Fruit fly (Drosophila melanogaster) whole organism, embryonic: Measurements from ENCODE around the gene Nepl7.
A peak's percentile ranks its signal among the peaks of the same experiment; 100 is the strongest.

ENCODE experiments used
- Bdp1 ChIP-seq: fragments of 200-800 bp; sonication (Bioruptor generic); optimal IDR thresholded peaks from 3 replicates; lab custom pipeline; 2016; ENCODE audit warnings: missing biosample characterization, missing genetic modification characterization
- C15 ChIP-seq: fragments of 200-800 bp; sonication (Bioruptor generic); IDR thresholded peaks from 3 replicates; pipeline ENCODE4 v1.3.6; 2022; ENCODE audit warnings: missing biosample characterization, missing genetic modification characterization
- CG10267 ChIP-seq: fragments of 200-800 bp; sonication (Bioruptor generic); optimal IDR thresholded peaks from 2 replicates; lab custom pipeline; 2018; ENCODE audit warnings: missing biosample characterization, mild to moderate bottlenecking, missing genetic modification characterization, moderate library complexity
- CG11456 ChIP-seq: fragments of 200-800 bp; sonication (Bioruptor generic); IDR thresholded peaks from 3 replicates; pipeline ENCODE4 v1.3.6; 2022; ENCODE audit warnings: missing biosample characterization, missing genetic modification characterization
- CG12155 ChIP-seq: fragments of 200-800 bp; sonication (Bioruptor generic); optimal IDR thresholded peaks from 3 replicates; lab custom pipeline; 2016; ENCODE audit warnings: missing biosample characterization, missing genetic modification characterization
- CG1233 ChIP-seq: fragments of 200-800 bp; sonication (Bioruptor generic); optimal IDR thresholded peaks from 4 replicates; lab custom pipeline; 2018; ENCODE audit warnings: missing biosample characterization, mild to moderate bottlenecking, missing genetic modification characterization
- CG17186 ChIP-seq: fragments of 200-800 bp; sonication (Bioruptor generic); optimal IDR thresholded peaks from 3 replicates; lab custom pipeline; 2017; ENCODE audit warnings: missing biosample characterization, missing genetic modification reagents, missing genetic modification characterization
- CG18262 ChIP-seq: fragments of 200-800 bp; optimal IDR thresholded peaks from 3 replicates; lab custom pipeline; 2019; ENCODE audit warnings: missing biosample characterization, mild to moderate bottlenecking, missing genetic modification characterization, moderate library complexity
- CG1832 ChIP-seq: fragments of 200-800 bp; sonication (Bioruptor generic); optimal IDR thresholded peaks from 2 replicates; lab custom pipeline; 2017; ENCODE audit warnings: missing biosample characterization, mild to moderate bottlenecking, missing genetic modification characterization, inconsistent platforms
- CG18599 ChIP-seq: fragments of 200-800 bp; sonication (Bioruptor generic); optimal IDR thresholded peaks from 3 replicates; lab custom pipeline; 2017; ENCODE audit warnings: missing biosample characterization, missing genetic modification characterization, mild to moderate bottlenecking, moderate library complexity, missing genetic modification reagents
- CG2678 ChIP-seq: fragments of 200-800 bp; sonication (Bioruptor generic); optimal IDR thresholded peaks from 3 replicates; lab custom pipeline; 2019; ENCODE audit warnings: missing biosample characterization, mild to moderate bottlenecking, missing genetic modification characterization, moderate library complexity
- CG2875 ChIP-seq: fragments of 200-800 bp; sonication (Bioruptor generic); optimal IDR thresholded peaks from 2 replicates; lab custom pipeline; 2017; ENCODE audit warnings: missing biosample characterization, mild to moderate bottlenecking, missing genetic modification characterization, missing genetic modification reagents
- CG2889 ChIP-seq: fragments of 200-800 bp; sonication (Bioruptor generic); IDR thresholded peaks from 3 replicates; pipeline ENCODE4 v1.3.6; 2022; ENCODE audit warnings: missing biosample characterization, missing genetic modification characterization
- CG3407 ChIP-seq: fragments of 200-800 bp; sonication (Bioruptor generic); optimal IDR thresholded peaks from 2 replicates; lab custom pipeline; 2018; ENCODE audit warnings: missing biosample characterization, mild to moderate bottlenecking, missing genetic modification characterization
- CG6854 ChIP-seq: fragments of 200-800 bp; sonication (Bioruptor generic); optimal IDR thresholded peaks from 3 replicates; lab custom pipeline; 2017; ENCODE audit warnings: missing biosample characterization, mild to moderate bottlenecking, missing genetic modification characterization
- CG7271 ChIP-seq: fragments of 200-800 bp; sonication (Bioruptor generic); optimal IDR thresholded peaks from 2 replicates; lab custom pipeline; 2018; ENCODE audit warnings: missing biosample characterization, mild to moderate bottlenecking, missing genetic modification characterization, moderate library complexity
- CG7928 ChIP-seq: fragments of 200-800 bp; sonication (Bioruptor generic); optimal IDR thresholded peaks from 2 replicates; lab custom pipeline; 2017; ENCODE audit warnings: missing biosample characterization, mild to moderate bottlenecking, missing genetic modification characterization
- CTCF ChIP-seq: fragments of 200-800 bp; sonication (Bioruptor generic); optimal IDR thresholded peaks from 2 replicates; lab custom pipeline; 2017; ENCODE audit warnings: missing biosample characterization, mild to moderate bottlenecking, missing genetic modification characterization, moderate library complexity
- CoRest ChIP-seq: fragments of 200-800 bp; sonication (Bioruptor generic); optimal IDR thresholded peaks from 3 replicates; lab custom pipeline; 2018; ENCODE audit warnings: missing biosample characterization, mild to moderate bottlenecking, missing genetic modification characterization, moderate library complexity
- Dad ChIP-seq: fragments of 200-800 bp; sonication (Bioruptor generic); optimal IDR thresholded peaks from 3 replicates; lab custom pipeline; 2016; ENCODE audit warnings: missing biosample characterization, missing genetic modification characterization
- MESR4 ChIP-seq: fragments of 200-800 bp; sonication (Bioruptor generic); optimal IDR thresholded peaks from 2 replicates; lab custom pipeline; 2018; ENCODE audit warnings: missing biosample characterization, mild to moderate bottlenecking, missing genetic modification characterization, moderate library complexity
- Nf-YC ChIP-seq: fragments of 200-800 bp; optimal IDR thresholded peaks from 3 replicates; lab custom pipeline; 2019; ENCODE audit warnings: missing biosample characterization, mild to moderate bottlenecking, missing genetic modification characterization, moderate library complexity
- Pdp1 ChIP-seq, 2 experiments: fragments of 200-800 bp; sonication (Bioruptor generic); optimal IDR thresholded peaks; 3 replicates each; lab custom pipeline; 2016; ENCODE audit warnings: missing biosample characterization in 2 of 2, missing genetic modification characterization in 2 of 2, mild to moderate bottlenecking in 1 of 2, moderate library complexity in 1 of 2
- Poxn ChIP-seq: fragments of 200-800 bp; sonication (Bioruptor generic); IDR thresholded peaks from 2 replicates; pipeline ENCODE4 v1.3.6; 2022; ENCODE audit warnings: missing biosample characterization, missing genetic modification characterization
- Scr ChIP-seq: fragments of 200-800 bp; sonication (Bioruptor generic); IDR thresholded peaks from 2 replicates; pipeline ENCODE4 v1.3.6; 2022; ENCODE audit warnings: missing biosample characterization, missing genetic modification characterization; ENCODE audit not compliant: partially characterized antibody
- Sox100B ChIP-seq: fragments of 200-800 bp; sonication (Bioruptor generic); optimal IDR thresholded peaks from 3 replicates; lab custom pipeline; 2018; ENCODE audit warnings: missing biosample characterization, mild to moderate bottlenecking, missing genetic modification characterization
- Spps ChIP-seq: fragments of 200-800 bp; sonication (Bioruptor generic); optimal IDR thresholded peaks from 2 replicates; lab custom pipeline; 2018; ENCODE audit warnings: missing biosample characterization, mild to moderate bottlenecking, missing genetic modification characterization
- YL-1 ChIP-seq: fragments of 200-800 bp; sonication (Bioruptor generic); optimal IDR thresholded peaks from 3 replicates; lab custom pipeline; 2017; ENCODE audit warnings: missing biosample characterization, mild to moderate bottlenecking, missing genetic modification characterization
- abd-A ChIP-seq: fragments of 200-800 bp; sonication (Bioruptor generic); optimal IDR thresholded peaks from 3 replicates; lab custom pipeline; 2019; ENCODE audit warnings: missing biosample characterization, mild to moderate bottlenecking, missing genetic modification characterization, moderate library complexity
- amos ChIP-seq: fragments of 200-800 bp; sonication (Bioruptor generic); IDR thresholded peaks from 2 replicates; pipeline ENCODE4 v1.3.6; 2022; ENCODE audit warnings: missing biosample characterization, missing genetic modification characterization; ENCODE audit not compliant: partially characterized antibody
- az2 ChIP-seq: fragments of 200-800 bp; sonication (Bioruptor generic); optimal IDR thresholded peaks from 3 replicates; lab custom pipeline; 2016; ENCODE audit warnings: missing biosample characterization, missing genetic modification characterization
- bigmax ChIP-seq: fragments of 200-800 bp; sonication (Bioruptor generic); optimal IDR thresholded peaks from 2 replicates; lab custom pipeline; 2018; ENCODE audit warnings: missing biosample characterization, mild to moderate bottlenecking, missing genetic modification characterization
- bowl ChIP-seq: fragments of 200-800 bp; sonication (Bioruptor generic); IDR thresholded peaks from 2 replicates; pipeline ENCODE4 v1.3.6; 2022; ENCODE audit warnings: missing biosample characterization, missing genetic modification characterization
- chinmo ChIP-seq: fragments of 200-800 bp; sonication (Bioruptor generic); IDR thresholded peaks from 4 replicates; pipeline ENCODE4 v1.3.6; 2022; ENCODE audit warnings: missing biosample characterization, missing genetic modification characterization; ENCODE audit not compliant: partially characterized antibody
- crol ChIP-seq: fragments of 200-800 bp; sonication (Bioruptor generic); IDR thresholded peaks from 2 replicates; pipeline ENCODE4 v1.3.6; 2022; ENCODE audit warnings: missing biosample characterization, missing genetic modification characterization
- disco-r ChIP-seq: fragments of 200-800 bp; sonication (Bioruptor generic); optimal IDR thresholded peaks from 2 replicates; lab custom pipeline; 2016; ENCODE audit warnings: missing biosample characterization, missing genetic modification characterization
- exex ChIP-seq: fragments of 200-800 bp; sonication (Bioruptor generic); optimal IDR thresholded peaks from 4 replicates; lab custom pipeline; 2018; ENCODE audit warnings: missing biosample characterization, mild to moderate bottlenecking, missing genetic modification characterization, moderate library complexity
- fru ChIP-seq: fragments of >200 bp; optimal IDR thresholded peaks from 2 replicates; lab custom pipeline; 2017
- hkb ChIP-seq, 2 experiments: fragments of 200-800 bp in 1 of 2; fragments of >200 bp in 1 of 2; sonication (Bioruptor generic) in 1 of 2; IDR thresholded peaks in 1 of 2; optimal IDR thresholded peaks in 1 of 2; 2 replicates each; pipeline versions ENCODE4 v1.3.6 to Lab custom; 2017 to 2022; ENCODE audit warnings: missing biosample characterization in 1 of 2, missing genetic modification characterization in 1 of 2
- ind ChIP-seq: fragments of 200-800 bp; sonication (Bioruptor generic); optimal IDR thresholded peaks from 3 replicates; lab custom pipeline; 2016; ENCODE audit warnings: missing biosample characterization, missing genetic modification characterization
- lab ChIP-seq: fragments of 200-800 bp; sonication (Bioruptor generic); optimal IDR thresholded peaks from 3 replicates; lab custom pipeline; 2017; ENCODE audit warnings: missing biosample characterization, missing genetic modification characterization, mild to moderate bottlenecking, moderate library complexity, missing genetic modification reagents
- org-1 ChIP-seq: fragments of 200-800 bp; sonication (Bioruptor generic); optimal IDR thresholded peaks from 2 replicates; lab custom pipeline; 2017; ENCODE audit warnings: missing biosample characterization, missing genetic modification characterization
- peb ChIP-seq: fragments of 200-800 bp; sonication (Bioruptor generic); IDR thresholded peaks from 2 replicates; pipeline ENCODE4 v1.3.6; 2022; ENCODE audit warnings: missing biosample characterization, missing genetic modification characterization
- ro ChIP-seq: fragments of 200-800 bp; sonication (Bioruptor generic); IDR thresholded peaks from 2 replicates; pipeline ENCODE4 v1.3.6; 2022; ENCODE audit warnings: missing biosample characterization, missing genetic modification characterization
- seq ChIP-seq: fragments of 200-800 bp; sonication (Bioruptor generic); IDR thresholded peaks from 2 replicates; pipeline ENCODE4 v1.3.6; 2022; ENCODE audit warnings: missing biosample characterization, missing genetic modification characterization
- stwl ChIP-seq: fragments of 200-800 bp; sonication (Bioruptor generic); optimal IDR thresholded peaks from 3 replicates; lab custom pipeline; 2018; ENCODE audit warnings: missing biosample characterization, mild to moderate bottlenecking, missing genetic modification characterization, moderate library complexity
- vfl ChIP-seq: fragments of 200-800 bp; sonication (Bioruptor generic); optimal IDR thresholded peaks from 2 replicates; lab custom pipeline; 2016; ENCODE audit warnings: missing biosample characterization, missing genetic modification characterization
- yki ChIP-seq: fragments of >200 bp; optimal IDR thresholded peaks from 3 replicates; lab custom pipeline; 2018
- zen2 ChIP-seq: fragments of 200-800 bp; sonication (Bioruptor generic); IDR thresholded peaks from 3 replicates; pipeline ENCODE4 v1.3.6; 2022; ENCODE audit warnings: missing biosample characterization, missing genetic modification characterization; ENCODE audit not compliant: partially characterized antibody
- zfh1 ChIP-seq: fragments of 200-800 bp; sonication (Bioruptor generic); IDR thresholded peaks from 3 replicates; pipeline ENCODE4 v1.3.6; 2022; ENCODE audit warnings: missing biosample characterization, missing genetic modification characterization

The Nepl7 gene

dm6 chr2L:12618016-12618675 is 51.4 kb downstream of the Nepl7 start (continued):
- TF ChIP-seq zen2 (peak; percentile 39; the same call in 2 of the 3 replicates), MESR4 (GFP tag; lab: Kevin White, UChicago) (no peak), Poxn (GFP tag; lab: Robert Waterston, UW) (no peak), CG2678 (tag; lab: Kevin White, UChicago) (no peak), CG11456 (GFP tag; lab: Robert Waterston, UW) (no peak), CG18599 (GFP tag; lab: Kevin White, UChicago) (no peak), hkb (optimal IDR thresholded peaks at IDR 0.05; lab: Kevin White, UChicago) (no peak), hkb (GFP tag; IDR thresholded peaks at IDR 0.05; lab: Robert Waterston, UW) (no peak; the same call in 1 of the 2 replicates), Sox100B (GFP tag; lab: Kevin White, UChicago) (no peak), lab (GFP tag; lab: Kevin White, UChicago) (peak; percentile 9), CG7271 (no peak), C15 (no peak), CG2889 (GFP tag; lab: Robert Waterston, UW) (no peak), CG3407 (GFP tag; lab: Kevin White, UChicago) (no peak), CG6854 (GFP tag; lab: Kevin White, UChicago) (no peak), peb (no peak), CG7928 (GFP tag; lab: Kevin White, UChicago) (no peak), org-1 (GFP tag; lab: Kevin White, UChicago) (no peak), CG17186 (GFP tag; lab: Kevin White, UChicago) (no peak), CG12155 (no peak), ro (GFP tag; lab: Robert Waterston, UW) (no peak), CTCF (no peak), CG2875 (GFP tag; lab: Kevin White, UChicago) (no peak), exex (tag; lab: Kevin White, UChicago) (no peak), disco-r (GFP tag; lab: Kevin White, UChicago) (no peak), seq (peak; percentile 83), bowl (GFP tag; lab: Robert Waterston, UW) (peak; percentile 30; the same call in 1 of the 2 replicates), YL-1 (GFP tag; lab: Kevin White, UChicago) (no peak), vfl (no peak), Dad (GFP tag; lab: Kevin White, UChicago) (no peak), CG1832 (GFP tag; lab: Kevin White, UChicago) (peak; percentile 84), bigmax (GFP tag; lab: Kevin White, UChicago) (no peak), stwl (no peak), CG1233 (no peak), CG10267 (tag; lab: Kevin White, UChicago) (no peak), Nf-YC (peak; percentile 99), yki (lab: Kevin White, UChicago) (peak; percentile 82), Spps (tag; lab: Kevin White, UChicago) (no peak), abd-A (peak; percentile 73), amos (GFP tag; lab: Robert Waterston, UW) (peak; percentile 20; the same call in 1 of the 2 replicates), crol (0 out of 2 replicates have a peak, but pooled peaks have one; percentile 9), Scr (GFP tag; lab: Robert Waterston, UW) (no peak), Pdp1 (GFP tag; optimal IDR thresholded peaks at IDR 0.05; lab: Kevin White, UChicago) (no peak), ind (GFP tag; lab: Kevin White, UChicago) (no peak), az2 (GFP tag; lab: Kevin White, UChicago) (no peak), chinmo (GFP tag; lab: Robert Waterston, UW) (peak; percentile 99), CoRest (tag; lab: Kevin White, UChicago) (peak; percentile 11), fru (lab: Kevin White, UChicago) (no peak), CG18262 (tag; lab: Kevin White, UChicago) (no peak), Bdp1 (GFP tag; lab: Kevin White, UChicago) (no peak), zfh1 (GFP tag; lab: Robert Waterston, UW) (no peak)
